Worm (Caenorhabditis elegans): ENCODE measurements around the gene H20J04.1.

DNA sequence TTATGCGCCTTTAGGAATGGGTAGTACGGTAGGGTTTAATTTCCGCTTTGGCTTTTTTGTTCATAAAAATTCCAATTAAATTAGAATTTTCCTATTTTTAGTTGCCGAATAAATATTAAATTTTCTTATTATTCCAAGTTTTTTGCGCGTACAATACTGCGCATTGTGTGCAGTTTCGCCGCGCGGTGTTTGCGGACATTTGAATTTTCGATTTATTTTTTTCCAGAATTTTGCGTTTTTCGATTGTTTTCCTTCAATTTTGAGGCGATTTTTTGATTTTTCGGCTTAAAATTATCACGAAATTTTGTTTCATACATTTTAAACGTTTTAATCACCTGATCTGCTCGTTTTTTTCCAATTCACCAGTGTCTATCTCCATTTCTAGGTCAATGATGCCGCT lies 32.5 kb upstream of the H20J04.1 start, which contains the start of gene H20J04.6:
- TF ChIP-seq fkh-10 (GFP tag; optimal IDR thresholded peaks at IDR 0.05) (no peak), nhr-25 (tag; optimal IDR thresholded peaks at IDR 0.05; ENCODE audit: borderline replicate concordance, insufficient read depth) (no peak), nhr-76 (tag; optimal IDR thresholded peaks at IDR 0.05) (no peak), attf-4 (tag; optimal IDR thresholded peaks at IDR 0.05) (no peak), daf-12 (tag; optimal IDR thresholded peaks at IDR 0.05) (no peak), unc-62 (GFP tag; optimal IDR thresholded peaks at IDR 0.05 in 1 of 2) (no peak), unc-62 (tag; optimal IDR thresholded peaks at IDR 0.05) (no peak), Y75B8A.6 (GFP tag; IDR thresholded peaks at IDR 0.05) (no peak), ztf-11 (tag; optimal IDR thresholded peaks at IDR 0.05) (no peak)
